Worm (Caenorhabditis elegans) whole organism, L4/young adult: ENCODE measurements around the gene Y75B8A.28.

Source experiments
- dao-5 ChIP-seq: sonication (generic microtip); optimal IDR thresholded peaks from 2 replicates; lab custom pipeline; 2016; ENCODE audit warnings: missing genotype, missing genetic modification characterization, moderate library complexity, missing compliant biosample characterization
- him-1 ChIP-seq: sonication (generic microtip); optimal IDR thresholded peaks from 2 replicates; lab custom pipeline; 2016; ENCODE audit warnings: missing genotype, missing genetic modification reagents, missing genetic modification characterization, missing compliant biosample characterization

DNA sequence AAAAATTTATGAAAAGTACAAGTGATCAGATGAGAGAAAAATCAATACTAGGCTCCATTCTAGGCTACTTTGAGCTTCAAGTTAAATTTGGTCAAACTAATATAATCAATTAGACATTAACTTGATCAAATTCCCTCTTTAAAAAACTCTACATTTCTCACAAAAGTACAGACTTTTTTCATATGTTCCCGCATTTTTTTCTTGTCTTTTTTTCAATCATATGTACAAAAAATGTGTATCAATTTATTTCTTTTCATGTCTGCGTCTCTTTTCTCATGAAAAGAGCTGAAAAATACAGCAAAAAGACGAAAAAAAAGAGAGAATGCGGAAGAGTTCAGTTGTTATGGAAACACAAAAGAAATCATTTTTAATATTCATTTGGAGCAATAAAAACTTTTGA is 19.6 kb upstream of the Y75B8A.28 start:
- TF ChIP-seq him-1 (tag; lab: Kevin White, UChicago) (no peak), dao-5 (tag; lab: Kevin White, UChicago) (no peak)
